Fruit fly (Drosophila melanogaster): Measurements from ENCODE around the gene CG8132.

The CG8132 gene

dm6 chr3R:9393542-9394025 is 7.7 kb upstream of the CG8132 start (continued):
- no peak for TF ChIP-seq CG14860 (GFP tag; IDR thresholded peaks at IDR 0.05; ENCODE audit: partially characterized antibody)
- TF ChIP-seq gro (GFP tag; optimal IDR thresholded peaks at IDR 0.05), result no peak
- TF ChIP-seq bowl (GFP tag; IDR thresholded peaks at IDR 0.05), result no peak
- 0 out of 2 replicates have a peak, but pooled peaks have one; percentile 17 for TF ChIP-seq NFAT (GFP tag; IDR thresholded peaks at IDR 0.05)
- TF ChIP-seq exex (tag; optimal IDR thresholded peaks at IDR 0.05), result peak; percentile 4
- no peak for TF ChIP-seq vnd (GFP tag; IDR thresholded peaks at IDR 0.05; ENCODE audit: partially characterized antibody)
- TF ChIP-seq run (tag; optimal IDR thresholded peaks at IDR 0.05), result no peak
- no peak for TF ChIP-seq CG14965 (GFP tag; optimal IDR thresholded peaks at IDR 0.05; ENCODE audit: borderline replicate concordance)
- TF ChIP-seq CG12299 (tag; optimal IDR thresholded peaks at IDR 0.05), result peak; percentile 40
- 0 out of 2 replicates have a peak, but pooled peaks have one; percentile 24 for TF ChIP-seq CG16779 (GFP tag; IDR thresholded peaks at IDR 0.05)
- TF ChIP-seq bcd (GFP tag; optimal IDR thresholded peaks at IDR 0.05), result peak; percentile 53
- no peak for TF ChIP-seq her (GFP tag; optimal IDR thresholded peaks at IDR 0.05)
- peak; percentile 82 for TF ChIP-seq CG9727 (GFP tag; optimal IDR thresholded peaks at IDR 0.05)
- no peak for TF ChIP-seq ERR (GFP tag; optimal IDR thresholded peaks at IDR 0.05)
- peak; percentile 69 for TF ChIP-seq pros (GFP tag; optimal IDR thresholded peaks at IDR 0.05)
- TF ChIP-seq Bgb (GFP tag; IDR thresholded peaks at IDR 0.05; ENCODE audit: partially characterized antibody), result no peak
- TF ChIP-seq MESR4 (GFP tag; optimal IDR thresholded peaks at IDR 0.05), result peak; percentile 25
- TF ChIP-seq lbe (GFP tag; optimal IDR thresholded peaks at IDR 0.05), result peak; percentile 90
- TF ChIP-seq pita (GFP tag; optimal IDR thresholded peaks at IDR 0.05), result no peak
- TF ChIP-seq Sox100B (GFP tag; optimal IDR thresholded peaks at IDR 0.05), result peak; percentile 66
- TF ChIP-seq HmgZ (tag; optimal IDR thresholded peaks at IDR 0.05), result peak; percentile 48
- peak; percentile 83 for TF ChIP-seq BtbVII (GFP tag; optimal IDR thresholded peaks at IDR 0.05)
- TF ChIP-seq Asciz (GFP tag; optimal IDR thresholded peaks at IDR 0.05), result peak; percentile 82
- no peak for TF ChIP-seq Doc3 (GFP tag; IDR thresholded peaks at IDR 0.05; ENCODE audit: partially characterized antibody)
- peak; percentile 51 for TF ChIP-seq Fer3 (tag; optimal IDR thresholded peaks at IDR 0.05)
- TF ChIP-seq cad (GFP tag; optimal IDR thresholded peaks at IDR 0.05), result no peak
- TF ChIP-seq Ets65A (GFP tag), result no peak
- peak; percentile 48 for TF ChIP-seq sens-2 (GFP tag; IDR thresholded peaks at IDR 0.05)
- peak; percentile 89 for TF ChIP-seq ara (GFP tag; IDR thresholded peaks at IDR 0.05)
- TF ChIP-seq danr (GFP tag; IDR thresholded peaks at IDR 0.05), result no peak
- peak; percentile 19 for TF ChIP-seq CG4854 (GFP tag; optimal IDR thresholded peaks at IDR 0.05)
- peak; percentile 49 for TF ChIP-seq Hsf (GFP tag; optimal IDR thresholded peaks at IDR 0.05)
- TF ChIP-seq row (GFP tag; IDR thresholded peaks at IDR 0.05), result peak; percentile 75
- TF ChIP-seq sqz (GFP tag; optimal IDR thresholded peaks at IDR 0.05), result peak; percentile 72
- TF ChIP-seq CG12155 (GFP tag; optimal IDR thresholded peaks at IDR 0.05), result peak; percentile 20
- TF ChIP-seq ro (GFP tag; IDR thresholded peaks at IDR 0.05), result no peak
- no peak for TF ChIP-seq Sin3A (optimal IDR thresholded peaks at IDR 0.05)
- peak; percentile 34 for TF ChIP-seq CG17186 (GFP tag; optimal IDR thresholded peaks at IDR 0.05)
- TF ChIP-seq CG34376 (GFP tag; optimal IDR thresholded peaks at IDR 0.05), result peak; percentile 30
- TF ChIP-seq shn (GFP tag; optimal IDR thresholded peaks at IDR 0.05), result peak; percentile 38
- TF ChIP-seq CG4424 (GFP tag; optimal IDR thresholded peaks at IDR 0.05), result peak; percentile 76
- no peak for TF ChIP-seq vfl (GFP tag; optimal IDR thresholded peaks at IDR 0.05)
- peak; percentile 52 for TF ChIP-seq sd (tag; optimal IDR thresholded peaks at IDR 0.05)
- peak; percentile 49; the same call in 1 of the 2 replicates for TF ChIP-seq CG4730 (GFP tag; IDR thresholded peaks at IDR 0.05)
- TF ChIP-seq CG10462 (GFP tag; optimal IDR thresholded peaks at IDR 0.05), result no peak
- TF ChIP-seq insv (GFP tag; optimal IDR thresholded peaks at IDR 0.05), result no peak
- peak; percentile 56 for TF ChIP-seq Lhr (GFP tag; optimal IDR thresholded peaks at IDR 0.05)
- peak; percentile 70 for TF ChIP-seq Fer1 (GFP tag; optimal IDR thresholded peaks at IDR 0.05)
- TF ChIP-seq CG2116 (GFP tag; optimal IDR thresholded peaks at IDR 0.05), result peak; percentile 46
- TF ChIP-seq CG2678 (tag; optimal IDR thresholded peaks at IDR 0.05), result peak; percentile 83
- TF ChIP-seq CG2875 (GFP tag; optimal IDR thresholded peaks at IDR 0.05), result peak; percentile 70
